Worm (Caenorhabditis elegans) whole organism, young adult: Measurements from ENCODE around the gene rad-23.
A peak's percentile ranks its signal among the peaks of the same experiment; 100 is the strongest.

Experiments used
- B0019.2 ChIP-seq: fragments of 200-800 bp; sonication (Bioruptor generic); conservative IDR thresholded peaks from 2 replicates; pipeline ENCODE4 v1.3.6; 2022; ENCODE audit warnings: missing genetic modification reagents, missing genetic modification characterization, missing compliant biosample characterization
- F33H1.4 ChIP-seq: fragments of 200-800 bp; sonication (Bioruptor generic); IDR thresholded peaks from 2 replicates; pipeline ENCODE4 v1.3.6; 2022; ENCODE audit warnings: missing genetic modification reagents, missing genetic modification characterization, missing compliant biosample characterization
- F57C9.4 ChIP-seq: sonication (generic microtip); optimal IDR thresholded peaks from 2 replicates; lab custom pipeline; 2017; ENCODE audit warnings: mild to moderate bottlenecking, missing genetic modification characterization, missing compliant biosample characterization
- K11D2.4 ChIP-seq: fragments of 200-800 bp; sonication (Bioruptor generic); IDR thresholded peaks from 2 replicates; pipeline ENCODE4 v1.3.6; 2022; ENCODE audit warnings: missing genetic modification reagents, missing genetic modification characterization, missing compliant biosample characterization
- K12H6.12 ChIP-seq: fragments of 200-800 bp; sonication (Bioruptor generic); optimal IDR thresholded peaks from 2 replicates; lab custom pipeline; 2018; ENCODE audit warnings: mild to moderate bottlenecking, missing genetic modification characterization, missing compliant biosample characterization
- Y79H2A.3 ChIP-seq: fragments of 200-800 bp; sonication (Bioruptor generic); conservative IDR thresholded peaks from 2 replicates; pipeline ENCODE4 v1.3.6; 2022; ENCODE audit warnings: missing genetic modification reagents, missing genetic modification characterization, missing compliant biosample characterization
- Y95B8A.8 ChIP-seq: fragments of 200-800 bp; sonication (Bioruptor generic); IDR thresholded peaks from 2 replicates; pipeline ENCODE4 v1.3.6; 2022; ENCODE audit warnings: missing genetic modification reagents, missing genetic modification characterization, missing compliant biosample characterization
- ZK185.1 ChIP-seq: sonication (generic microtip); optimal IDR thresholded peaks from 2 replicates; lab custom pipeline; 2016; ENCODE audit warnings: mild to moderate bottlenecking, missing genetic modification characterization, missing compliant biosample characterization; ENCODE audit not compliant: poor library complexity, severe bottlenecking
- aptf-3 ChIP-seq: fragments of 200-800 bp; sonication (Bioruptor generic); IDR thresholded peaks from 2 replicates; pipeline ENCODE4 v1.3.6; 2022; ENCODE audit warnings: missing genetic modification characterization, missing compliant biosample characterization
- attf-5 ChIP-seq: fragments of 200-800 bp; sonication (Bioruptor generic); optimal IDR thresholded peaks from 2 replicates; lab custom pipeline; 2018; ENCODE audit warnings: mild to moderate bottlenecking, missing genetic modification characterization, missing compliant biosample characterization
- ceh-100 ChIP-seq: fragments of 200-800 bp; sonication (Bioruptor generic); IDR thresholded peaks from 2 replicates; pipeline ENCODE4 v1.3.6; 2022; ENCODE audit warnings: missing genetic modification reagents, missing genetic modification characterization, missing compliant biosample characterization
- ceh-91 ChIP-seq: fragments of 200-800 bp; sonication (Bioruptor generic); IDR thresholded peaks from 2 replicates; pipeline ENCODE4 v1.3.6; 2022; ENCODE audit warnings: missing genetic modification reagents, missing genetic modification characterization, missing compliant biosample characterization
- chd-7 ChIP-seq: sonication (generic microtip); optimal IDR thresholded peaks from 2 replicates; lab custom pipeline; 2016; ENCODE audit warnings: mild to moderate bottlenecking, missing genetic modification characterization, moderate library complexity, missing compliant biosample characterization
- dox-1 ChIP-seq: fragments of 200-800 bp; sonication (Bioruptor generic); IDR thresholded peaks from 2 replicates; pipeline ENCODE4 v1.3.6; 2022; ENCODE audit warnings: missing genetic modification reagents, missing genetic modification characterization, missing compliant biosample characterization
- efl-1 ChIP-seq: fragments of 150-350 bp; optimal IDR thresholded peaks from 2 replicates; lab custom pipeline; 2014; ENCODE audit warnings: missing biosample characterization, missing genetic modification reagents, missing genetic modification characterization
- egl-18 ChIP-seq: fragments of 200-800 bp; sonication (Bioruptor generic); IDR thresholded peaks from 2 replicates; pipeline ENCODE4 v1.3.6; 2022; ENCODE audit warnings: missing genetic modification reagents, missing genetic modification characterization, missing compliant biosample characterization
- egl-44 ChIP-seq: fragments of 200-800 bp; sonication (Bioruptor generic); IDR thresholded peaks from 2 replicates; pipeline ENCODE4 v1.3.6; 2022; ENCODE audit warnings: missing genetic modification reagents, missing genetic modification characterization, missing compliant biosample characterization
- hmg-1.2 ChIP-seq: fragments of 200-800 bp; sonication (Bioruptor generic); IDR thresholded peaks from 2 replicates; pipeline ENCODE4 v1.3.6; 2022; ENCODE audit warnings: missing genetic modification reagents, missing genetic modification characterization, missing compliant biosample characterization
- hrde-1 ChIP-seq: sonication (generic microtip); optimal IDR thresholded peaks from 2 replicates; lab custom pipeline; 2016; ENCODE audit warnings: missing genetic modification characterization, mild to moderate bottlenecking, missing compliant biosample characterization, moderate library complexity, missing genotype, missing genetic modification reagents, borderline replicate concordance
- hsf-1 ChIP-seq: fragments of 200-800 bp; sonication (Bioruptor generic); IDR thresholded peaks from 2 replicates; pipeline ENCODE4 v1.3.6; 2022; ENCODE audit warnings: missing genetic modification reagents, missing genetic modification characterization, missing compliant biosample characterization
- let-607 ChIP-seq, 2 experiments: fragments of 200-800 bp in 1 of 2; sonication (Bioruptor generic) in 1 of 2; sonication (generic microtip) in 1 of 2; optimal IDR thresholded peaks; 2 replicates each; lab custom pipeline; 2016 to 2018; ENCODE audit warnings: mild to moderate bottlenecking in 2 of 2, missing compliant biosample characterization in 2 of 2, missing genetic modification characterization in 2 of 2, moderate library complexity in 2 of 2, missing genotype in 1 of 2
- lir-1 ChIP-seq: fragments of 200-800 bp; sonication (Bioruptor generic); conservative IDR thresholded peaks from 2 replicates; pipeline ENCODE4 v1.3.6; 2022; ENCODE audit warnings: missing genetic modification reagents, missing genetic modification characterization, missing compliant biosample characterization
- lsy-27 ChIP-seq: sonication (generic microtip); optimal IDR thresholded peaks from 2 replicates; lab custom pipeline; 2017; ENCODE audit warnings: missing genetic modification characterization, mild to moderate bottlenecking, missing compliant biosample characterization, antibody characterized with exemption, missing genotype, borderline replicate concordance; ENCODE audit not compliant: insufficient read depth
- madf-3 ChIP-seq: fragments of 200-800 bp; sonication (Bioruptor generic); IDR thresholded peaks from 2 replicates; pipeline ENCODE4 v1.3.6; 2022; ENCODE audit warnings: missing genetic modification reagents, missing genetic modification characterization, missing compliant biosample characterization
- madf-6 ChIP-seq: fragments of 200-800 bp; sonication (Bioruptor generic); IDR thresholded peaks from 2 replicates; pipeline ENCODE4 v1.3.6; 2022; ENCODE audit warnings: missing genetic modification reagents, missing genetic modification characterization, missing compliant biosample characterization
- madf-8 ChIP-seq: fragments of 200-800 bp; sonication (Bioruptor generic); conservative IDR thresholded peaks from 2 replicates; pipeline ENCODE4 v1.3.6; 2022; ENCODE audit warnings: missing genetic modification reagents, missing genetic modification characterization, missing compliant biosample characterization
- nhr-80 ChIP-seq: sonication (generic microtip); optimal IDR thresholded peaks from 2 replicates; lab custom pipeline; 2016; ENCODE audit warnings: missing genetic modification characterization, missing compliant biosample characterization
- tlf-1 ChIP-seq: fragments of 200-800 bp; sonication (Bioruptor generic); optimal IDR thresholded peaks from 2 replicates; lab custom pipeline; 2018; ENCODE audit warnings: mild to moderate bottlenecking, missing genetic modification characterization, missing compliant biosample characterization
- xnd-1 ChIP-seq: sonication (generic microtip); optimal IDR thresholded peaks from 2 replicates; lab custom pipeline; 2016; ENCODE audit warnings: missing genotype, missing genetic modification reagents, missing genetic modification characterization, missing compliant biosample characterization
- zfh-2 ChIP-seq: fragments of 200-800 bp; sonication (Bioruptor generic); conservative IDR thresholded peaks from 2 replicates; pipeline ENCODE4 v1.3.6; 2022; ENCODE audit warnings: missing genetic modification reagents, missing genetic modification characterization, missing compliant biosample characterization
- ztf-28 ChIP-seq: fragments of 200-800 bp; sonication (Bioruptor generic); IDR thresholded peaks from 2 replicates; pipeline ENCODE4 v1.3.6; 2022; ENCODE audit warnings: missing genetic modification reagents, missing genetic modification characterization, missing compliant biosample characterization
- ztf-6 ChIP-seq: fragments of 200-800 bp; sonication (Bioruptor generic); IDR thresholded peaks from 2 replicates; pipeline ENCODE4 v1.3.6; 2022; ENCODE audit warnings: missing genetic modification reagents, missing genetic modification characterization, missing compliant biosample characterization

Gene rad-23

ce11 chrII:11652679-11653174, at the start of gene rad-23, which contains the start of gene rpn-12 (continued):
- TF ChIP-seq hrde-1 (tag; lab: Kevin White, UChicago) (no peak), attf-5 (GFP tag; lab: Kevin White, UChicago) (peak; percentile 28), egl-18 (no peak), K11D2.4 (GFP tag; lab: Robert Waterston, UW) (no peak), ceh-100 (GFP tag; lab: Robert Waterston, UW) (no peak), hmg-1.2 (GFP tag; lab: Robert Waterston, UW) (no peak), ztf-28 (GFP tag; lab: Robert Waterston, UW) (no peak), egl-44 (GFP tag; lab: Robert Waterston, UW) (no peak)

ce11 chrII:11700635-11701034, 48.1 kb upstream of the rad-23 start:
- peak; percentile 59 for TF ChIP-seq efl-1 (GFP tag; lab: Kevin White, UChicago)
- peak; percentile 31 for TF ChIP-seq xnd-1 (tag; lab: Kevin White, UChicago)
- peak; percentile 77 for TF ChIP-seq madf-6
- TF ChIP-seq let-607 (tag; optimal IDR thresholded peaks at IDR 0.05; lab: Kevin White, UChicago): no peak
- TF ChIP-seq hsf-1 (GFP tag; lab: Robert Waterston, UW): peak; percentile 81; the same call in 1 of the 2 replicates
- no peak for TF ChIP-seq tlf-1
- no peak for TF ChIP-seq ZK185.1
- peak; percentile 44 for TF ChIP-seq F33H1.4 (GFP tag; lab: Robert Waterston, UW)
- TF ChIP-seq ceh-91 (GFP tag; lab: Robert Waterston, UW): peak; percentile 16; the same call in 1 of the 2 replicates
- TF ChIP-seq madf-8: 0 out of 2 replicates have a peak, but pooled peaks have one; percentile 17
- TF ChIP-seq Y95B8A.8 (GFP tag; lab: Robert Waterston, UW): no peak
- TF ChIP-seq, all 124 proteins: peak for 7

- TF ChIP-seq aptf-3 (GFP tag; lab: Robert Waterston, UW): 0 out of 2 replicates have a peak, but pooled peaks have one; percentile 28
- TF ChIP-seq B0019.2: no peak
- 0 out of 2 replicates have a peak, but pooled peaks have one; percentile 33 for TF ChIP-seq zfh-2
- no peak for TF ChIP-seq K12H6.12
- no peak for TF ChIP-seq nhr-80
- no peak for TF ChIP-seq lsy-27 (tag; lab: Kevin White, UChicago)
- no peak for TF ChIP-seq Y95B8A.8 (GFP tag; lab: Robert Waterston, UW)
- no peak for TF ChIP-seq lir-1 (GFP tag; lab: Robert Waterston, UW)
- TF ChIP-seq, all 124 proteins: peak for 2
Observed at ce11 chrII:11700200-11700599, 47.7 kb upstream of the rad-23 start, which contains the start of gene inos-1. TSS of gene inos-1 (minus strand) at chrII:11700300.

- TF ChIP-seq madf-3 (GFP tag; lab: Robert Waterston, UW) (no peak), F57C9.4 (tag; lab: Kevin White, UChicago) (no peak), Y79H2A.3 (GFP tag; lab: Robert Waterston, UW) (no peak), dox-1 (no peak), chd-7 (tag; lab: Kevin White, UChicago) (no peak), ztf-6 (GFP tag; lab: Robert Waterston, UW) (no peak), tlf-1 (no peak)
Observed at ce11 chrII:11695945-11696270, 43.4 kb upstream of the rad-23 start, which contains the start of gene xpf-1. TSS of gene xpf-1 (plus strand) at chrII:11696171.
